Fruit fly (Drosophila melanogaster) whole organism, pupa: ENCODE data around the gene Mi-2.

Source experiments
- CG10348 ChIP-seq: fragments of 200-800 bp; sonication (Bioruptor generic); IDR thresholded peaks from 2 replicates; pipeline ENCODE4 v1.3.6; 2022; ENCODE audit warnings: missing biosample characterization, missing genetic modification characterization
- CG12605 ChIP-seq: fragments of 200-800 bp; sonication (Bioruptor generic); IDR thresholded peaks from 2 replicates; pipeline ENCODE4 v1.3.6; 2022; ENCODE audit warnings: missing biosample characterization, missing genetic modification characterization
- CG13204 ChIP-seq: fragments of 200-800 bp; sonication (Bioruptor generic); optimal IDR thresholded peaks from 2 replicates; lab custom pipeline; 2018; ENCODE audit warnings: missing biosample characterization, mild to moderate bottlenecking, missing genetic modification characterization, moderate library complexity
- CG14655 ChIP-seq: fragments of 200-800 bp; sonication (Bioruptor generic); optimal IDR thresholded peaks from 3 replicates; lab custom pipeline; 2017; ENCODE audit warnings: mild to moderate bottlenecking, missing biosample characterization, missing genetic modification reagents, missing genetic modification characterization
- CG15710 ChIP-seq: fragments of 200-800 bp; sonication (Bioruptor generic); optimal IDR thresholded peaks from 2 replicates; lab custom pipeline; 2018; ENCODE audit warnings: missing biosample characterization, mild to moderate bottlenecking, missing genetic modification characterization, moderate library complexity
- CG17806 ChIP-seq: fragments of 200-800 bp; sonication (Bioruptor generic); optimal IDR thresholded peaks from 2 replicates; lab custom pipeline; 2018; ENCODE audit warnings: missing biosample characterization, mild to moderate bottlenecking, missing genetic modification characterization, moderate library complexity
- CG32121 ChIP-seq: fragments of 200-800 bp; sonication (Bioruptor generic); IDR thresholded peaks from 2 replicates; pipeline ENCODE4 v1.3.6; 2022; ENCODE audit warnings: missing biosample characterization, missing genetic modification characterization
- CG34367 ChIP-seq: fragments of 200-800 bp; sonication (Bioruptor generic); optimal IDR thresholded peaks from 2 replicates; lab custom pipeline; 2018; ENCODE audit warnings: missing biosample characterization, mild to moderate bottlenecking, missing genetic modification characterization
- CG4496 ChIP-seq: fragments of 200-800 bp; sonication (Bioruptor generic); IDR thresholded peaks from 3 replicates; pipeline ENCODE4 v1.3.6; 2022; ENCODE audit warnings: missing biosample characterization, missing genetic modification characterization
- CG8159 ChIP-seq: fragments of 200-800 bp; sonication (Bioruptor generic); optimal IDR thresholded peaks from 3 replicates; lab custom pipeline; 2018; ENCODE audit warnings: missing biosample characterization, mild to moderate bottlenecking, missing genetic modification characterization, moderate library complexity
- CG8301 ChIP-seq: fragments of 200-800 bp; sonication (Bioruptor generic); optimal IDR thresholded peaks from 2 replicates; lab custom pipeline; 2018; ENCODE audit warnings: missing biosample characterization, mild to moderate bottlenecking, missing genetic modification characterization
- CG9948 ChIP-seq: fragments of 200-800 bp; sonication (Bioruptor generic); optimal IDR thresholded peaks from 2 replicates; lab custom pipeline; 2018; ENCODE audit warnings: missing biosample characterization, mild to moderate bottlenecking, missing genetic modification characterization, moderate library complexity
- D1 ChIP-seq: fragments of 200-800 bp; sonication (Bioruptor generic); optimal IDR thresholded peaks from 2 replicates; lab custom pipeline; 2018; ENCODE audit warnings: missing biosample characterization, mild to moderate bottlenecking, missing genetic modification characterization, moderate library complexity
- EcR ChIP-seq: fragments of 200-800 bp; sonication (Bioruptor generic); optimal IDR thresholded peaks from 3 replicates; lab custom pipeline; 2019; ENCODE audit warnings: missing biosample characterization, missing genetic modification characterization, mild to moderate bottlenecking, moderate library complexity, missing genetic modification reagents
- Ets98B ChIP-seq: fragments of 200-800 bp; sonication (Bioruptor generic); IDR thresholded peaks from 2 replicates; pipeline ENCODE4 v1.3.6; 2022; ENCODE audit warnings: missing biosample characterization, missing genetic modification characterization
- Pif1A ChIP-seq: fragments of 200-800 bp; sonication (Bioruptor generic); optimal IDR thresholded peaks from 3 replicates; lab custom pipeline; 2016; ENCODE audit warnings: missing biosample characterization, missing genetic modification characterization
- Pif1B ChIP-seq: fragments of 200-800 bp; sonication (Bioruptor generic); optimal IDR thresholded peaks from 3 replicates; lab custom pipeline; 2016; ENCODE audit warnings: missing biosample characterization, missing genetic modification characterization
- Snoo ChIP-seq: fragments of 200-800 bp; sonication (Bioruptor generic); optimal IDR thresholded peaks from 3 replicates; lab custom pipeline; 2017; ENCODE audit warnings: missing biosample characterization, mild to moderate bottlenecking, missing genetic modification characterization, inconsistent platforms
- fd96Ca ChIP-seq: fragments of 200-800 bp; sonication (Bioruptor generic); IDR thresholded peaks from 3 replicates; pipeline ENCODE4 v1.3.6; 2022; ENCODE audit warnings: missing biosample characterization, missing genetic modification characterization
- gl ChIP-seq: fragments of 200-800 bp; sonication (Bioruptor generic); optimal IDR thresholded peaks from 2 replicates; lab custom pipeline; 2018; ENCODE audit warnings: missing biosample characterization, mild to moderate bottlenecking, missing genetic modification characterization
- rn ChIP-seq: fragments of 200-800 bp; sonication (Bioruptor generic); IDR thresholded peaks from 2 replicates; pipeline ENCODE4 v1.3.6; 2022; ENCODE audit warnings: missing biosample characterization, missing genetic modification characterization

The Mi-2 gene

DNA sequence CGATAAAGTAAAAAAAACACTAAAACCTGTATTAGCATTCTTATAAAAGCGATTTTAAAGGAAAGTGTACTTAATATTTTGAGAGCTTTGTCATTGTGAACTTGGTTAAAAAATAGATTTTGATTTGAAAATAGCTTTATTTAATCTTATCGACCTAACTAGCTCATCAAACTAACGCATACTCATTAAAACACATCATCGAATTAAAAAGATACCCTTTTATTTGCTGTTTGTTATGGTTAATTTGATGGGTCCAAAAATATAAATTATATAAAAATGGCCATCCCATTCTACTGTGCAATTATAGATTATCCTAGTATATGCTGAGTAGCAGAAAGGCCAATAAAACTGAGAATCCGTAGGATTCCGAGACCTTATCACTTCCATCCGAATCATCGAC, 41.0 kb upstream of the Mi-2 start, which contains the start of gene CG32219:
Gene CG32219 (minus strand): TSS at position 101 of the 400 bp plus-strand sequence.
- TF ChIP-seq CG34367 (no peak), rn (no peak), CG13204 (GFP tag; lab: Kevin White, UChicago) (no peak), CG14655 (no peak), D1 (tag; lab: Kevin White, UChicago) (no peak), CG15710 (tag; lab: Kevin White, UChicago) (no peak), Pif1A (GFP tag; lab: Kevin White, UChicago) (no peak), CG32121 (GFP tag; lab: Robert Waterston, UW) (no peak), Ets98B (GFP tag; lab: Robert Waterston, UW) (no peak), CG8159 (tag; lab: Kevin White, UChicago) (no peak), EcR (no peak), CG8301 (tag; lab: Kevin White, UChicago) (no peak), Snoo (no peak), gl (tag; lab: Kevin White, UChicago) (no peak), Pif1B (GFP tag; lab: Kevin White, UChicago) (no peak), CG4496 (no peak), CG10348 (GFP tag; lab: Robert Waterston, UW) (no peak)

DNA sequence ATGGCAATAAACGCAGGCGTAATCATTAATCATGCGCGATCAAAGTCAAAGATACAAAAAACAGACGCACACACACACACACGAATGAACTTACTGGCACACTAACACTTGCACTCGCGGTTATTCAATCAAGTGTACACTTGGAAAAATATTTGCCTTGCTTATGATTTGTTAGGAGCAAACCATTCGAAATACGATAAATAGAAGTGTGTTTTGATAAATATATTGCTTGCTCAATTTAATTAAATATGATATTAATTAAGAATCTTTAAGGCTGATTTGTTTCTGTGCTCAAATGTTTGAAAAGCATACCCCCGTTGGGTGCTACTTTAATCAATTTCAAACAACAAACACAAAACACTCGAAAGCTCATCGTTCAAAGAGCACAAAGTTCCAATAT, 35.5 kb upstream of the Mi-2 start:
- TF ChIP-seq CG15710 (tag; lab: Kevin White, UChicago) (no peak), CG9948 (tag; lab: Kevin White, UChicago) (no peak), CG17806 (tag; lab: Kevin White, UChicago) (no peak), Snoo (no peak), Pif1B (GFP tag; lab: Kevin White, UChicago) (no peak), Ets98B (GFP tag; lab: Robert Waterston, UW) (no peak), CG8301 (tag; lab: Kevin White, UChicago) (no peak), CG10348 (GFP tag; lab: Robert Waterston, UW) (no peak), CG4496 (no peak), D1 (tag; lab: Kevin White, UChicago) (no peak), EcR (no peak), CG8159 (tag; lab: Kevin White, UChicago) (no peak), gl (tag; lab: Kevin White, UChicago) (no peak), Pif1A (GFP tag; lab: Kevin White, UChicago) (no peak)

DNA sequence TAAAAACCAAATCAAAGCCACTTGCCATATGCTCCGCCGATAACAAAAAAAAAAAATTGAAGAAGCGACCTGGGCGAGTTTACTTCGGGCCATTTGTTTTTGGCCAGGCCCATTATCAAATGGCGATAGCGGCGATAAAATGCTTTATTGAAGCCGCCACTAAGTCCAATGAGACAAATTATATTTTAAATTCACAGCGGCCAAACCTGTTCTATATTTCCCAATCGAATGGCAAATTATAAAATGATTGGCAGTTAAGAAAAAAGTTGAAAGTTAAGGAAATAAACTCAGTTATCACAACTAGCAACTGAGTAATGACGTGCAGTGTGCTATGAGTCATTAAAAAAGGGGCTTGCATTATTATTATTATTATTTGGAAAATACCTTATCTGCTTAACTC, 31.1 kb upstream of the Mi-2 start:
- no peak for TF ChIP-seq CG34367
- no peak for TF ChIP-seq CG13204 (GFP tag; lab: Kevin White, UChicago)
- TF ChIP-seq Ets98B (GFP tag; lab: Robert Waterston, UW) = no peak
- no peak for TF ChIP-seq gl (tag; lab: Kevin White, UChicago)
- TF ChIP-seq CG17806 (tag; lab: Kevin White, UChicago) = no peak
- TF ChIP-seq Pif1B (GFP tag; lab: Kevin White, UChicago) = no peak
- TF ChIP-seq Pif1A (GFP tag; lab: Kevin White, UChicago) = no peak
- no peak for TF ChIP-seq D1 (tag; lab: Kevin White, UChicago)
- no peak for TF ChIP-seq fd96Ca (GFP tag; lab: Robert Waterston, UW)
- TF ChIP-seq CG15710 (tag; lab: Kevin White, UChicago) = no peak
- no peak for TF ChIP-seq CG8301 (tag; lab: Kevin White, UChicago)
- no peak for TF ChIP-seq EcR
- TF ChIP-seq CG10348 (GFP tag; lab: Robert Waterston, UW) = no peak
- TF ChIP-seq rn = no peak
- no peak for TF ChIP-seq CG32121 (GFP tag; lab: Robert Waterston, UW)
- TF ChIP-seq CG4496 = no peak
- no peak for TF ChIP-seq Snoo
- TF ChIP-seq CG12605 (GFP tag; lab: Robert Waterston, UW) = no peak
- no peak for TF ChIP-seq CG9948 (tag; lab: Kevin White, UChicago)

DNA sequence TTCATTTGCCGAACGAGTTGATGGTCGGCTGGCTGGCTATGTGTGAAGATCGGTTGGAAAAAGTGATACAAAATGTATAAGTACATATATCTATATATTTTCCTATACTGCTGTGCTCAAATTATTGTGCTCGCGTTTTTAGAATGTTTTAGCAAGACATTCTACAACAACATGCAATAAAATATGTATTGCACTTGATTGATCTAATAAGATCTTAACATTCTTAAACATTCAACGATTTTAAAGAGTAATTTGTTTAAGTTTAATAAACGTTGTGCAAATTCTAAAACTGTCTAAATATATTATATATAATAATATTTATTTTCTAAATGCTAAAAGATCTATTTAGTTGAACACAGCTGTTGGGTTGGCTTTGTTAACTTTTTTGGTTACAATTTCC, 30.3 kb upstream of the Mi-2 start:
- TF ChIP-seq CG14655 (no peak), EcR (no peak), Pif1B (GFP tag; lab: Kevin White, UChicago) (no peak), CG8159 (tag; lab: Kevin White, UChicago) (no peak), CG13204 (GFP tag; lab: Kevin White, UChicago) (no peak), CG12605 (GFP tag; lab: Robert Waterston, UW) (no peak), CG15710 (tag; lab: Kevin White, UChicago) (no peak), CG34367 (no peak), Pif1A (GFP tag; lab: Kevin White, UChicago) (no peak), D1 (tag; lab: Kevin White, UChicago) (no peak), gl (tag; lab: Kevin White, UChicago) (no peak), Snoo (no peak)
- TF ChIP-seq, all 21 proteins: peak for 0

DNA sequence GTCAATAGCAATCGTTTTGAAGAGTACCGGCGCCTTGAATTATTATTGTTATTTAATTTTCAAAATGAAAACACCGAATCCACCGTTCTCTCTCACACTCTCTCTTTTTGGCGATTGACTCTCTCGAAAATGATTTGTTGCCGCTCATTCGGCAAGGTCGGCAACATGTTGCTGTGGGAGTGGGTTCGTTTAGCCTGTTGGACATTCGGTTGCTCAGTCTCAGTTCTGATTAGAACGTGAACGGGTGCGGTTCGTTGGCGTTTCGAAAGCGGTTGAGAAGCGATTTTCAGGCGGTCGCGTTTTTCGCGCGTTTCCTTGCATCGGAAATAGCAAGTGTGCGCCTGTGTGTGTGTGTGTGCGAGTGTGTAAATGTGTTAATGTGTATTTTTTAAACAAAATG, 29.0 kb upstream of the Mi-2 start, which contains the start of gene Ac76E:
Gene Ac76E (plus strand): TSS at position 264 of the 400 bp plus-strand sequence.
- no peak for TF ChIP-seq CG14655
- TF ChIP-seq Ets98B (GFP tag; lab: Robert Waterston, UW) = peak; percentile 30; the same call in 1 of the 2 replicates
- no peak for TF ChIP-seq EcR
- TF ChIP-seq CG4496 = no peak; the same call in 2 of the 3 replicates
- peak; percentile 52 for TF ChIP-seq CG12605 (GFP tag; lab: Robert Waterston, UW)
- no peak for TF ChIP-seq CG10348 (GFP tag; lab: Robert Waterston, UW)
- TF ChIP-seq CG32121 (GFP tag; lab: Robert Waterston, UW) = peak; percentile 16; the same call in 1 of the 2 replicates

DNA sequence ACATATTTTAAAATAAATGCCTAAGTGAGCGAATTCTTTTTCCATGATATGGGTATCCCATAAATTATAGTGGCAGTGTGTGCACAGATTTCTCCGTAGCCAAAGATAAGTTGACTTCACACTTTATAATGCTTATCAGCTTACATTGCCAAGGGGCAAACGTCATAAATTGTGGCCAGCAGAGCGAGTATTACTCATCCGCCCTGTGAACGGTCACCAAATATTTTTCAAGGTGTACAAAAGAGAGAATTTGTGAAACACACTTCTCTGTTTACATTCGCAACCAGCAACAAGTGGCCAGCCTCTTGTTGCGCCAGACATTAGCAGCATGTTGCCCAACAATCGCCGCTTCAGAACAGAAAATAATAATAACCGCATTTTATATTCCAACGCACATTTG, 22.9 kb upstream of the Mi-2 start:
- TF ChIP-seq CG17806 (tag; lab: Kevin White, UChicago) (no peak), CG9948 (tag; lab: Kevin White, UChicago) (no peak), D1 (tag; lab: Kevin White, UChicago) (no peak), CG14655 (no peak), Pif1B (GFP tag; lab: Kevin White, UChicago) (no peak), gl (tag; lab: Kevin White, UChicago) (no peak), Ets98B (GFP tag; lab: Robert Waterston, UW) (peak; percentile 53), CG13204 (GFP tag; lab: Kevin White, UChicago) (no peak), CG8159 (tag; lab: Kevin White, UChicago) (no peak), Snoo (no peak), CG12605 (GFP tag; lab: Robert Waterston, UW) (peak; percentile 62), CG34367 (no peak), CG8301 (tag; lab: Kevin White, UChicago) (no peak), CG15710 (tag; lab: Kevin White, UChicago) (no peak), CG4496 (no peak; the same call in 2 of the 3 replicates), fd96Ca (GFP tag; lab: Robert Waterston, UW) (0 out of 3 replicates have a peak, but pooled peaks have one; percentile 10), CG10348 (GFP tag; lab: Robert Waterston, UW) (no peak), rn (no peak), CG32121 (GFP tag; lab: Robert Waterston, UW) (peak; percentile 26; the same call in 1 of the 2 replicates), Pif1A (GFP tag; lab: Kevin White, UChicago) (peak; percentile 35), EcR (no peak)
